Fruit fly (Drosophila melanogaster): ENCODE results near the gene DIP-epsilon.
A peak's percentile ranks its signal among the peaks of the same experiment; 100 is the strongest.

DIP-epsilon gene

DNA sequence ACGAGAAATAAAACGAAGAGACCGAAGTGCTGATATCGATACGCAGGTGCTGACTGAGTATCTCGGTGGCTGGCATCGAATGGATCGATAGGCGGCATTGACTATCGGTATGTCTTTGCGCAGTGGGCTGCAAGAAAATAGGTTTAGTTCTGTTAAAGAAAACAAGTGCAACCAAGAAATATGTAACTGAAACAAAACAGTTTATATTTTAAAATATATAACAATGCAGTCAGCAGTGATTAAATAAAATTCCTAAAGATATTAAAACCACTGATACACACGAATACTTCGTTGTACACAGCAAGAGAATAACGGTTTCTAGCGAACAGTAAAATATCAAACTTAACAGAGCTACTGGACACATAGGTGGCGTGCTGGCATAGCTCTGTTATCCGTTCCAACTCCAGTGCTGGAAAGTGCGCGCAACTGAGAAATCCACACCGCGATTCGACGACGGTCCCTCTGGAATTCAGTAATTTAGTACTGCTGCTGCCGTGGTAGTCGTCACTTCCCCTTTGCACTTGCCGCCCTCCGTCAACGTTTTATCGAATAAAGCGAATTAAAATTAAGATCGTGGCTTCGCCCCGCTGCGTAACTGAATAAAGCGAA lies 72.7 kb downstream of the DIP-epsilon start, which contains the start of the genes Pez and Cpr (continued):
- TF ChIP-seq CG8924 (tag; optimal IDR thresholded peaks at IDR 0.05) (peak; percentile 49), lmd (GFP tag; IDR thresholded peaks at IDR 0.05) (peak; percentile 6; the same call in 1 of the 2 replicates), CG3726 (GFP tag; IDR thresholded peaks at IDR 0.05) (no peak), CG5180 (GFP tag; optimal IDR thresholded peaks at IDR 0.05) (peak; percentile 36), az2 (GFP tag; optimal IDR thresholded peaks at IDR 0.05) (no peak), tup (GFP tag; optimal IDR thresholded peaks at IDR 0.05) (no peak), chinmo (GFP tag; IDR thresholded peaks at IDR 0.05; ENCODE audit: partially characterized antibody) (peak; percentile 47; the same call in 2 of the 4 replicates), Gug (GFP tag; IDR thresholded peaks at IDR 0.05) (peak; percentile 11; the same call in 1 of the 4 replicates), pfk (GFP tag; optimal IDR thresholded peaks at IDR 0.05) (peak; percentile 1), CG4328 (GFP tag; optimal IDR thresholded peaks at IDR 0.05) (no peak), luna (GFP tag; optimal IDR thresholded peaks at IDR 0.05) (peak; percentile 28), Atf3 (GFP tag; optimal IDR thresholded peaks at IDR 0.05) (peak; percentile 27), PHDP (tag; optimal IDR thresholded peaks at IDR 0.05) (peak; percentile 4), CG8944 (GFP tag; optimal IDR thresholded peaks at IDR 0.05) (no peak), CG17568 (GFP tag; optimal IDR thresholded peaks at IDR 0.05) (no peak), BtbVII (GFP tag; optimal IDR thresholded peaks at IDR 0.05) (no peak), schlank (tag; optimal IDR thresholded peaks at IDR 0.05) (no peak), pho (GFP tag; optimal IDR thresholded peaks at IDR 0.05) (peak; percentile 64), CG16779 (GFP tag; IDR thresholded peaks at IDR 0.05) (no peak), CG16815 (GFP tag; optimal IDR thresholded peaks at IDR 0.05) (no peak), CG10462 (GFP tag; optimal IDR thresholded peaks at IDR 0.05) (peak; percentile 92), mam (GFP tag; optimal IDR thresholded peaks at IDR 0.05) (peak; percentile 35), caup (GFP tag; optimal IDR thresholded peaks at IDR 0.05; ENCODE audit: severe bottlenecking) (no peak), Dip3 (GFP tag; optimal IDR thresholded peaks at IDR 0.05) (peak; percentile 28), CG17612 (GFP tag; IDR thresholded peaks at IDR 0.05) (no peak), sens (GFP tag) (peak; percentile 73), CG17186 (GFP tag; optimal IDR thresholded peaks at IDR 0.05) (peak; percentile 75), br (optimal IDR thresholded peaks at IDR 0.05) (no peak), cwo (GFP tag; optimal IDR thresholded peaks at IDR 0.05) (no peak), HLHmδ (GFP tag; optimal IDR thresholded peaks at IDR 0.05) (peak; percentile 89), Bgb (GFP tag; IDR thresholded peaks at IDR 0.05; ENCODE audit: partially characterized antibody) (peak; percentile 80), CG3281 (GFP tag; optimal IDR thresholded peaks at IDR 0.05) (peak; percentile 55), CG13624 (GFP tag; optimal IDR thresholded peaks at IDR 0.05) (peak; percentile 36), CG10366 (GFP tag; IDR thresholded peaks at IDR 0.05) (0 out of 2 replicates have a peak, but pooled peaks have one; percentile 21), CG4282 (GFP tag; optimal IDR thresholded peaks at IDR 0.05) (peak; percentile 13), B-H1 (GFP tag; IDR thresholded peaks at IDR 0.05) (peak; percentile 15; the same call in 2 of the 3 replicates), grau (tag; optimal IDR thresholded peaks at IDR 0.05) (no peak), Neu2 (GFP tag; optimal IDR thresholded peaks at IDR 0.05; ENCODE audit: borderline replicate concordance) (no peak), CG14050 (GFP tag; IDR thresholded peaks at IDR 0.05) (no peak), YL-1 (GFP tag; optimal IDR thresholded peaks at IDR 0.05) (no peak)

DNA sequence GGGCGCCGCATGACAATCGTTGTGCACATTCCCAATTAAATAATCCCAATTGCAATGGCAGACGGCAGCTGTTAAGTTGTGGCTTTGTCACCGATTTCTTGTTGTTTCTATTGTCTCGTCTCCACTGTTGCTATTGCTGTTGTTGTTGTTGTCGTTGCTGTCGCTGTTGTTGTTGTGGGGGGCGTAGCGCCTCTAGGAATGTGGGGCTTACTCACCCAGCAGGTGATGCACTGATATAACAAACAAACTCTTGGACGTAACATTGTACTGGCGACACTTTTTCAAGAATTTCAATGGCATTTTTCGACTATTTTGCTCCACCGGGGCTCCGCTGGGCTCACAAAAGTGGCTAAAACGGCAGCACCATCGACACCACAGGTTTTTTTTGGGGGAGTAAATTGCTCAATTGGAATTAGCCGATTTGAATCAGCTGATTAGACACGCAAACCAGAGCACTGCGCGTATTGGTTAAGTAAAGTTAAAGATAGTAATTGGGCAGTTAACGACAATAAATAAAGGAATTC lies 73.2 kb downstream of the DIP-epsilon start:
- TF ChIP-seq MESR4 (GFP tag; optimal IDR thresholded peaks at IDR 0.05) (peak; percentile 59), CG43689 (GFP tag; IDR thresholded peaks at IDR 0.05) (no peak), row (GFP tag; IDR thresholded peaks at IDR 0.05) (peak; percentile 37; the same call in 1 of the 3 replicates), nerfin-1 (tag; optimal IDR thresholded peaks at IDR 0.05) (peak; percentile 33), CG4360 (GFP tag; IDR thresholded peaks at IDR 0.05) (peak; percentile 95), D (optimal IDR thresholded peaks at IDR 0.05) (peak; percentile 80), D (GFP tag; optimal IDR thresholded peaks at IDR 0.05) (no peak), dati (GFP tag; IDR thresholded peaks at IDR 0.05) (no peak), Sry-β (GFP tag; optimal IDR thresholded peaks at IDR 0.05) (peak; percentile 89), CG17328 (GFP tag; IDR thresholded peaks at IDR 0.05) (0 out of 2 replicates have a peak, but pooled peaks have one; percentile 14), C15 (GFP tag; IDR thresholded peaks at IDR 0.05) (no peak), CG4617 (GFP tag; optimal IDR thresholded peaks at IDR 0.05; ENCODE audit: borderline replicate concordance) (peak; percentile 47)
